Fruit fly (Drosophila melanogaster) whole organism, embryonic: ENCODE data around the gene CG14071.

Experiments
- Atf-2 ChIP-seq: fragments of 200-800 bp; sonication (Bioruptor generic); optimal IDR thresholded peaks from 2 replicates; lab custom pipeline; 2016; ENCODE audit warnings: missing biosample characterization, missing genetic modification characterization
- Bteb2 ChIP-seq: fragments of 200-800 bp; sonication (Bioruptor generic); optimal IDR thresholded peaks from 2 replicates; lab custom pipeline; 2016; ENCODE audit warnings: missing biosample characterization, missing genetic modification characterization
- CG10654 ChIP-seq: fragments of 200-800 bp; sonication (Bioruptor generic); optimal IDR thresholded peaks from 2 replicates; lab custom pipeline; 2016; ENCODE audit warnings: missing biosample characterization, missing genetic modification characterization
- CG11085 ChIP-seq: fragments of 200-800 bp; sonication (Bioruptor generic); IDR thresholded peaks from 2 replicates; pipeline ENCODE4 v1.3.6; 2022; ENCODE audit warnings: missing biosample characterization, missing genetic modification characterization
- CG11456 ChIP-seq: fragments of 200-800 bp; sonication (Bioruptor generic); IDR thresholded peaks from 3 replicates; pipeline ENCODE4 v1.3.6; 2022; ENCODE audit warnings: missing biosample characterization, missing genetic modification characterization
- CG13287 ChIP-seq: fragments of 200-800 bp; sonication (Bioruptor generic); IDR thresholded peaks from 2 replicates; pipeline ENCODE4 v1.3.6; 2022; ENCODE audit warnings: missing biosample characterization, missing genetic modification characterization; ENCODE audit not compliant: partially characterized antibody
- CG14014 ChIP-seq: fragments of 200-800 bp; sonication (Bioruptor generic); IDR thresholded peaks from 2 replicates; pipeline ENCODE4 v1.3.6; 2022; ENCODE audit warnings: missing biosample characterization, missing genetic modification characterization
- CG15479 ChIP-seq: fragments of 200-800 bp; sonication (Bioruptor generic); optimal IDR thresholded peaks from 3 replicates; lab custom pipeline; 2019; ENCODE audit warnings: missing biosample characterization, mild to moderate bottlenecking, missing genetic modification characterization, moderate library complexity
- CG1603 ChIP-seq: fragments of 200-800 bp; sonication (Bioruptor generic); optimal IDR thresholded peaks from 2 replicates; lab custom pipeline; 2019; ENCODE audit warnings: missing biosample characterization, mild to moderate bottlenecking, missing genetic modification characterization, moderate library complexity
- CG16779 ChIP-seq: fragments of 200-800 bp; sonication (Bioruptor generic); IDR thresholded peaks from 2 replicates; pipeline ENCODE4 v1.3.6; 2022; ENCODE audit warnings: missing biosample characterization, missing genetic modification characterization
- CG17361 ChIP-seq: fragments of 200-800 bp; sonication (Bioruptor generic); IDR thresholded peaks from 3 replicates; pipeline ENCODE4 v1.3.6; 2022; ENCODE audit warnings: missing biosample characterization, missing genetic modification characterization
- CG17568 ChIP-seq: fragments of 200-800 bp; sonication (Bioruptor generic); optimal IDR thresholded peaks from 2 replicates; lab custom pipeline; 2018; ENCODE audit warnings: missing biosample characterization, mild to moderate bottlenecking, missing genetic modification characterization, moderate library complexity
- CG18476 ChIP-seq: fragments of 200-800 bp; sonication (Bioruptor generic); optimal IDR thresholded peaks from 2 replicates; lab custom pipeline; 2016; ENCODE audit warnings: missing biosample characterization, mild to moderate bottlenecking, missing genetic modification characterization
- CG18619 ChIP-seq: fragments of 200-800 bp; sonication (Bioruptor generic); optimal IDR thresholded peaks from 3 replicates; lab custom pipeline; 2017; ENCODE audit warnings: missing biosample characterization, mild to moderate bottlenecking, missing genetic modification characterization
- CG31388 ChIP-seq: fragments of 200-800 bp; sonication (Bioruptor generic); optimal IDR thresholded peaks from 2 replicates; lab custom pipeline; 2016; ENCODE audit warnings: missing biosample characterization, missing genetic modification characterization
- CG3163 ChIP-seq: fragments of 200-800 bp; sonication (Bioruptor generic); optimal IDR thresholded peaks from 3 replicates; lab custom pipeline; 2016; ENCODE audit warnings: missing biosample characterization, missing genetic modification characterization
- CG32532 ChIP-seq: fragments of 200-800 bp; sonication (Bioruptor generic); IDR thresholded peaks from 2 replicates; pipeline ENCODE4 v1.3.6; 2022; ENCODE audit warnings: missing biosample characterization, missing genetic modification characterization
- CG4820 ChIP-seq: fragments of 200-800 bp; sonication (Bioruptor generic); optimal IDR thresholded peaks from 3 replicates; lab custom pipeline; 2016; ENCODE audit warnings: missing biosample characterization, missing genetic modification characterization
- CG5953 ChIP-seq: fragments of 200-800 bp; sonication (Bioruptor generic); IDR thresholded peaks from 2 replicates; pipeline ENCODE4 v1.3.6; 2022; ENCODE audit warnings: missing biosample characterization, missing genetic modification characterization
- CG6683 ChIP-seq: fragments of 200-800 bp; sonication (Bioruptor generic); optimal IDR thresholded peaks from 2 replicates; lab custom pipeline; 2017; ENCODE audit warnings: missing biosample characterization, mild to moderate bottlenecking, missing genetic modification characterization, missing genetic modification reagents
- CG7357 ChIP-seq: fragments of 200-800 bp; sonication (Bioruptor generic); IDR thresholded peaks from 3 replicates; pipeline ENCODE4 v1.3.6; 2022; ENCODE audit warnings: missing biosample characterization, missing genetic modification characterization
- CG7928 ChIP-seq: fragments of 200-800 bp; sonication (Bioruptor generic); optimal IDR thresholded peaks from 2 replicates; lab custom pipeline; 2017; ENCODE audit warnings: missing biosample characterization, mild to moderate bottlenecking, missing genetic modification characterization
- CG9797 ChIP-seq: fragments of 200-800 bp; sonication (Bioruptor generic); optimal IDR thresholded peaks from 3 replicates; lab custom pipeline; 2018; ENCODE audit warnings: missing biosample characterization, mild to moderate bottlenecking, missing genetic modification characterization
- Elba2 ChIP-seq: fragments of 200-800 bp; sonication (Bioruptor generic); optimal IDR thresholded peaks from 3 replicates; lab custom pipeline; 2016; ENCODE audit warnings: missing biosample characterization, missing genetic modification characterization
- Ets65A ChIP-seq: fragments of 200-800 bp; sonication (Bioruptor generic); peaks from one replicate; lab custom pipeline; 2016; ENCODE audit warnings: missing biosample characterization, missing genetic modification characterization
- Fer2 ChIP-seq: fragments of 200-800 bp; sonication (Bioruptor generic); optimal IDR thresholded peaks from 2 replicates; lab custom pipeline; 2018; ENCODE audit warnings: missing biosample characterization, mild to moderate bottlenecking, missing genetic modification characterization, moderate library complexity
- Fer3 ChIP-seq: fragments of 200-800 bp; sonication (Bioruptor generic); optimal IDR thresholded peaks from 2 replicates; lab custom pipeline; 2018; ENCODE audit warnings: missing biosample characterization, mild to moderate bottlenecking, missing genetic modification characterization, moderate library complexity
- HLH54F ChIP-seq: fragments of 200-800 bp; sonication (Bioruptor generic); optimal IDR thresholded peaks from 3 replicates; lab custom pipeline; 2016; ENCODE audit warnings: missing biosample characterization, missing genetic modification characterization
- Hmx ChIP-seq: fragments of 200-800 bp; sonication (Bioruptor generic); optimal IDR thresholded peaks from 2 replicates; lab custom pipeline; 2016; ENCODE audit warnings: missing biosample characterization, missing genetic modification characterization
- Kr ChIP-seq: fragments of 200-800 bp; sonication (Bioruptor generic); optimal IDR thresholded peaks from 2 replicates; lab custom pipeline; 2017; ENCODE audit warnings: missing biosample characterization, mild to moderate bottlenecking, missing genetic modification characterization
- MTF-1 ChIP-seq: fragments of 200-800 bp; sonication (Bioruptor generic); optimal IDR thresholded peaks from 2 replicates; lab custom pipeline; 2018; ENCODE audit warnings: missing biosample characterization, mild to moderate bottlenecking, missing genetic modification characterization, borderline replicate concordance
- Myb ChIP-seq: fragments of 200-800 bp; sonication (Bioruptor generic); optimal IDR thresholded peaks from 2 replicates; lab custom pipeline; 2016; ENCODE audit warnings: missing biosample characterization, missing genetic modification characterization
- Nf-YC ChIP-seq: fragments of 200-800 bp; optimal IDR thresholded peaks from 3 replicates; lab custom pipeline; 2019; ENCODE audit warnings: missing biosample characterization, mild to moderate bottlenecking, missing genetic modification characterization, moderate library complexity
- Ssrp ChIP-seq: fragments of 200-800 bp; sonication (Bioruptor generic); optimal IDR thresholded peaks from 2 replicates; lab custom pipeline; 2018; ENCODE audit warnings: missing biosample characterization, mild to moderate bottlenecking, missing genetic modification characterization, moderate library complexity
- YL-1 ChIP-seq: fragments of 200-800 bp; sonication (Bioruptor generic); optimal IDR thresholded peaks from 3 replicates; lab custom pipeline; 2017; ENCODE audit warnings: missing biosample characterization, mild to moderate bottlenecking, missing genetic modification characterization
- az2 ChIP-seq: fragments of 200-800 bp; sonication (Bioruptor generic); optimal IDR thresholded peaks from 3 replicates; lab custom pipeline; 2016; ENCODE audit warnings: missing biosample characterization, missing genetic modification characterization
- br ChIP-seq: fragments of >200 bp; optimal IDR thresholded peaks from 2 replicates; lab custom pipeline; 2017
- cato ChIP-seq: fragments of 200-800 bp; sonication (Bioruptor generic); optimal IDR thresholded peaks from 2 replicates; lab custom pipeline; 2016; ENCODE audit warnings: missing biosample characterization, missing genetic modification characterization, borderline replicate concordance
- ems ChIP-seq: fragments of 200-800 bp; sonication (Bioruptor generic); optimal IDR thresholded peaks from 3 replicates; lab custom pipeline; 2016; ENCODE audit warnings: missing biosample characterization, missing genetic modification characterization
- eve ChIP-seq, 2 experiments: fragments of >200 bp; optimal IDR thresholded peaks; 2 replicates each; lab custom pipeline; 2017; ENCODE audit warnings: missing biosample characterization in 2 of 2, missing genetic modification characterization in 2 of 2
- fd64A ChIP-seq: fragments of 200-800 bp; sonication (Bioruptor generic); optimal IDR thresholded peaks from 3 replicates; lab custom pipeline; 2018; ENCODE audit warnings: missing biosample characterization, mild to moderate bottlenecking, missing genetic modification characterization
- grau ChIP-seq: fragments of 200-800 bp; optimal IDR thresholded peaks from 3 replicates; lab custom pipeline; 2019; ENCODE audit warnings: missing biosample characterization, mild to moderate bottlenecking, missing genetic modification characterization, moderate library complexity
- gsb-n ChIP-seq: fragments of 200-800 bp; sonication (Bioruptor generic); optimal IDR thresholded peaks from 3 replicates; lab custom pipeline; 2018; ENCODE audit warnings: missing biosample characterization, mild to moderate bottlenecking, missing genetic modification characterization
- insv ChIP-seq, 2 experiments: fragments of 200-800 bp; sonication (Bioruptor generic); optimal IDR thresholded peaks; 3 replicates each; lab custom pipeline; 2016 to 2018; ENCODE audit warnings: missing biosample characterization in 2 of 2, missing genetic modification characterization in 2 of 2
- pan ChIP-seq, 4 experiments: fragments of >200 bp in 3 of 4; fragments of 200-800 bp in 1 of 4; sonication (Bioruptor generic) in 1 of 4; optimal IDR thresholded peaks in 3 of 4; IDR thresholded peaks in 1 of 4; 2 replicates each; pipeline versions ENCODE4 v1.3.6 to Lab custom; 2017 to 2022; ENCODE audit warnings: missing biosample characterization in 2 of 4, missing genetic modification characterization in 2 of 4, mixed read lengths in 1 of 4
- pho ChIP-seq: fragments of 200-800 bp; sonication (Bioruptor generic); optimal IDR thresholded peaks from 2 replicates; lab custom pipeline; 2016; ENCODE audit warnings: missing biosample characterization, missing genetic modification characterization
- pzg ChIP-seq: fragments of 200-800 bp; sonication (Bioruptor generic); optimal IDR thresholded peaks from 3 replicates; lab custom pipeline; 2018; ENCODE audit warnings: missing biosample characterization, mild to moderate bottlenecking, missing genetic modification characterization, moderate library complexity
- sens-2 ChIP-seq: fragments of 200-800 bp; sonication (Bioruptor generic); IDR thresholded peaks from 2 replicates; pipeline ENCODE4 v1.3.6; 2022; ENCODE audit warnings: missing biosample characterization, missing genetic modification characterization
- sob ChIP-seq: fragments of 200-800 bp; sonication (Bioruptor generic); IDR thresholded peaks from 2 replicates; pipeline ENCODE4 v1.3.6; 2022; ENCODE audit warnings: missing biosample characterization, missing genetic modification characterization
- vfl ChIP-seq: fragments of 200-800 bp; sonication (Bioruptor generic); optimal IDR thresholded peaks from 2 replicates; lab custom pipeline; 2016; ENCODE audit warnings: missing biosample characterization, missing genetic modification characterization
- zen ChIP-seq: fragments of 200-800 bp; sonication (Bioruptor generic); optimal IDR thresholded peaks from 3 replicates; lab custom pipeline; 2018; ENCODE audit warnings: missing biosample characterization, mild to moderate bottlenecking, missing genetic modification characterization, moderate library complexity
- zfh1 ChIP-seq: fragments of 200-800 bp; sonication (Bioruptor generic); IDR thresholded peaks from 3 replicates; pipeline ENCODE4 v1.3.6; 2022; ENCODE audit warnings: missing biosample characterization, missing genetic modification characterization

Gene CG14071

DNA sequence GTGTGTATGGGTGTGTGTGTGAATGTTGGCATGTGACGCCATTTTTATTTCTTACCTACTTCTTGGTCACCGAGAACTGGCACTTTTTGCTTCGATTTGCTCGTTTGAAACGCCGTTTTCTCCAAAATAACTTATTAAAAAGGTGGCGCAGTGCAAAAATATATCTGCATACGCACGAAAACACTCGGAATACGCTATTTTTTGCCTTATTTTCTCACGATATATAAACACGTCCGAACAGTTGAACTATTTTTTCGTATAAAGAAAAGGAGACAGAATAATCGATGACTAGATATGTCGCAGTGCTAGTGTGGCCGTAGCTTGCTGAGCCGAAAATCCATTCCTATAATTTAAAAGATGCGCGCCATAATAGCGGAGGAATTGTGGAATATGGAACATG, 46.4 kb downstream of the CG14071 start, which contains the start of gene CG6700 (continued):
- peak; percentile 64 for TF ChIP-seq pzg (GFP tag; lab: Kevin White, UChicago)
- TF ChIP-seq CG1603 (tag; lab: Kevin White, UChicago) = no peak
- TF ChIP-seq gsb-n (tag; lab: Kevin White, UChicago) = no peak
- TF ChIP-seq CG11456 (GFP tag; lab: Robert Waterston, UW) = no peak
- TF ChIP-seq CG5953 (GFP tag; lab: Robert Waterston, UW) = no peak
- no peak for TF ChIP-seq pan (optimal IDR thresholded peaks at IDR 0.05; lab: Kevin White, UChicago)
- TF ChIP-seq pan (GFP tag; optimal IDR thresholded peaks at IDR 0.05 in 1 of 2, IDR thresholded peaks at IDR 0.05 in 1 of 2) = no peak
- TF ChIP-seq MTF-1 (GFP tag; lab: Kevin White, UChicago) = no peak
- TF ChIP-seq eve (GFP tag; optimal IDR thresholded peaks at IDR 0.05; lab: Kevin White, UChicago) = no peak
- TF ChIP-seq Ssrp (tag; lab: Kevin White, UChicago) = no peak
- TF ChIP-seq CG18619 (GFP tag; lab: Kevin White, UChicago) = no peak
- no peak for TF ChIP-seq Atf-2 (GFP tag; lab: Kevin White, UChicago)
- no peak for TF ChIP-seq CG32532 (GFP tag; lab: Robert Waterston, UW)
- TF ChIP-seq CG10654 (GFP tag; lab: Kevin White, UChicago) = no peak
- peak; percentile 11 for TF ChIP-seq Myb (GFP tag; lab: Kevin White, UChicago)
- no peak for TF ChIP-seq sob
- TF ChIP-seq HLH54F (GFP tag; lab: Kevin White, UChicago) = no peak
- no peak for TF ChIP-seq CG31388 (GFP tag; lab: Kevin White, UChicago)
- TF ChIP-seq Elba2 (GFP tag; lab: Kevin White, UChicago) = no peak
- TF ChIP-seq Hmx = no peak
- TF ChIP-seq pho = no peak
- TF ChIP-seq zfh1 (GFP tag; lab: Robert Waterston, UW) = no peak
- peak; percentile 45 for TF ChIP-seq CG13287 (GFP tag; lab: Robert Waterston, UW)
- no peak for TF ChIP-seq ems (GFP tag; lab: Kevin White, UChicago)
- TF ChIP-seq sens-2 (GFP tag; lab: Robert Waterston, UW) = no peak
- TF ChIP-seq Nf-YC (tag; lab: Kevin White, UChicago) = no peak
- TF ChIP-seq cato (GFP tag; lab: Kevin White, UChicago) = no peak
- no peak for TF ChIP-seq vfl (GFP tag; lab: Kevin White, UChicago)
- TF ChIP-seq CG17568 (GFP tag; lab: Kevin White, UChicago) = no peak
- TF ChIP-seq Ets65A = no peak
- no peak for TF ChIP-seq br
- TF ChIP-seq CG9797 (GFP tag; lab: Kevin White, UChicago) = peak; percentile 75
- no peak for TF ChIP-seq CG7928
- no peak for TF ChIP-seq Fer3 (tag; lab: Kevin White, UChicago)
- TF ChIP-seq CG16779 (GFP tag; lab: Robert Waterston, UW) = no peak
- no peak for TF ChIP-seq grau (tag; lab: Kevin White, UChicago)
- TF ChIP-seq Bteb2 (GFP tag; lab: Kevin White, UChicago) = no peak
- TF ChIP-seq CG17361 (GFP tag; lab: Robert Waterston, UW) = no peak
- TF ChIP-seq CG11085 (GFP tag; lab: Robert Waterston, UW) = no peak
- peak; percentile 30 for TF ChIP-seq CG15479 (GFP tag; lab: Kevin White, UChicago)
- TF ChIP-seq zen (tag; lab: Kevin White, UChicago) = no peak
- no peak for TF ChIP-seq CG14014 (GFP tag; lab: Robert Waterston, UW)
- TF ChIP-seq insv (GFP tag; optimal IDR thresholded peaks at IDR 0.05; lab: Kevin White, UChicago) = peak in 1 of 2 experiments; percentile 9
- TF ChIP-seq CG3163 (GFP tag; lab: Kevin White, UChicago) = no peak
- TF ChIP-seq az2 = no peak
- TF ChIP-seq CG4820 = no peak
- TF ChIP-seq Kr (GFP tag; lab: Kevin White, UChicago) = no peak
- TF ChIP-seq fd64A (GFP tag; lab: Kevin White, UChicago) = no peak
- no peak for TF ChIP-seq Fer2 (tag; lab: Kevin White, UChicago)
- TF ChIP-seq CG6683 (GFP tag; lab: Kevin White, UChicago) = no peak
- TF ChIP-seq CG7357 = no peak
- TF ChIP-seq YL-1 (GFP tag; lab: Kevin White, UChicago) = peak; percentile 98
- TF ChIP-seq CG18476 (GFP tag; lab: Kevin White, UChicago) = no peak
